Fruit fly (Drosophila melanogaster) whole organism, prepupa: Measurements from ENCODE around the gene Dhdds.
A peak's percentile ranks its signal among the peaks of the same experiment; 100 is the strongest.

ENCODE experiments used
- Blimp-1 ChIP-seq: fragments of 200-800 bp; sonication (Bioruptor generic); optimal IDR thresholded peaks from 3 replicates; lab custom pipeline; 2017; ENCODE audit warnings: missing biosample characterization, missing genetic modification characterization, mild to moderate bottlenecking, moderate library complexity, missing genetic modification reagents
- CG11762 ChIP-seq: fragments of 200-800 bp; sonication (Bioruptor generic); optimal IDR thresholded peaks from 3 replicates; lab custom pipeline; 2016; ENCODE audit warnings: missing biosample characterization, missing genetic modification characterization; ENCODE audit not compliant: insufficient read depth
- CG1621 ChIP-seq: fragments of 200-800 bp; sonication (Bioruptor generic); optimal IDR thresholded peaks from 3 replicates; lab custom pipeline; 2018; ENCODE audit warnings: missing biosample characterization, mild to moderate bottlenecking, missing genetic modification characterization
- CG3032 ChIP-seq: fragments of 200-800 bp; optimal IDR thresholded peaks from 2 replicates; lab custom pipeline; 2019; ENCODE audit warnings: missing biosample characterization, mild to moderate bottlenecking, missing genetic modification characterization, moderate library complexity
- CG31627 ChIP-seq: fragments of 200-800 bp; sonication (Bioruptor generic); optimal IDR thresholded peaks from 3 replicates; lab custom pipeline; 2016; ENCODE audit warnings: missing biosample characterization, missing genetic modification characterization
- CG3919 ChIP-seq: fragments of 200-800 bp; sonication (Bioruptor generic); optimal IDR thresholded peaks from 3 replicates; lab custom pipeline; 2016; ENCODE audit warnings: missing biosample characterization, missing genetic modification characterization
- CG4318 ChIP-seq: fragments of 200-800 bp; sonication (Bioruptor generic); optimal IDR thresholded peaks from 3 replicates; lab custom pipeline; 2017; ENCODE audit warnings: missing biosample characterization, mild to moderate bottlenecking, missing genetic modification characterization
- CG6163 ChIP-seq: fragments of 200-800 bp; sonication (Bioruptor generic); IDR thresholded peaks from 3 replicates; pipeline ENCODE4 v1.3.6; 2022; ENCODE audit warnings: missing biosample characterization, missing genetic modification characterization
- CG6276 ChIP-seq: fragments of 200-800 bp; sonication (Bioruptor generic); optimal IDR thresholded peaks from 2 replicates; lab custom pipeline; 2017; ENCODE audit warnings: missing biosample characterization, mild to moderate bottlenecking, missing genetic modification characterization
- CG6808 ChIP-seq: fragments of 200-800 bp; sonication (Bioruptor generic); optimal IDR thresholded peaks from 3 replicates; lab custom pipeline; 2017; ENCODE audit warnings: missing biosample characterization, missing genetic modification characterization, mild to moderate bottlenecking, moderate library complexity, missing genetic modification reagents
- CG6854 ChIP-seq: fragments of 200-800 bp; sonication (Bioruptor generic); optimal IDR thresholded peaks from 2 replicates; lab custom pipeline; 2017; ENCODE audit warnings: missing biosample characterization, mild to moderate bottlenecking, missing genetic modification characterization
- CG8319 ChIP-seq: fragments of 200-800 bp; sonication (Bioruptor generic); optimal IDR thresholded peaks from 3 replicates; lab custom pipeline; 2016; ENCODE audit warnings: missing biosample characterization, missing genetic modification characterization
- CG8632 ChIP-seq: fragments of 200-800 bp; sonication (Bioruptor generic); optimal IDR thresholded peaks from 3 replicates; lab custom pipeline; 2016; ENCODE audit warnings: missing biosample characterization, missing genetic modification characterization
- Eip78C ChIP-seq: fragments of 200-800 bp; sonication (Bioruptor generic); peaks from one replicate; lab custom pipeline; 2016; ENCODE audit warnings: missing biosample characterization, missing genetic modification characterization
- Ets21C ChIP-seq: fragments of 200-800 bp; sonication (Bioruptor generic); optimal IDR thresholded peaks from 3 replicates; lab custom pipeline; 2016; ENCODE audit warnings: missing biosample characterization, missing genetic modification characterization
- Gug ChIP-seq: fragments of 200-800 bp; sonication (Bioruptor generic); IDR thresholded peaks from 2 replicates; pipeline ENCODE4 v1.3.6; 2022; ENCODE audit warnings: missing biosample characterization, missing genetic modification characterization
- Hr39 ChIP-seq: fragments of 200-800 bp; sonication (Bioruptor generic); optimal IDR thresholded peaks from 2 replicates; lab custom pipeline; 2016; ENCODE audit warnings: missing biosample characterization, missing genetic modification characterization
- Hr4 ChIP-seq: fragments of 200-800 bp; sonication (Bioruptor generic); optimal IDR thresholded peaks from 3 replicates; lab custom pipeline; 2016; ENCODE audit warnings: missing biosample characterization, missing genetic modification characterization
- Met ChIP-seq: fragments of 200-800 bp; sonication (Bioruptor generic); optimal IDR thresholded peaks from 3 replicates; lab custom pipeline; 2016; ENCODE audit warnings: missing biosample characterization, missing genetic modification characterization
- OdsH ChIP-seq: fragments of 200-800 bp; sonication (Bioruptor generic); optimal IDR thresholded peaks from 3 replicates; lab custom pipeline; 2016; ENCODE audit warnings: missing biosample characterization, missing genetic modification characterization
- Smox ChIP-seq: fragments of 200-800 bp; sonication (Bioruptor generic); optimal IDR thresholded peaks from 3 replicates; lab custom pipeline; 2016; ENCODE audit warnings: missing biosample characterization, missing genetic modification characterization
- Sox102F ChIP-seq: fragments of 200-800 bp; sonication (Bioruptor generic); optimal IDR thresholded peaks from 2 replicates; lab custom pipeline; 2016; ENCODE audit warnings: missing biosample characterization, mild to moderate bottlenecking, missing genetic modification characterization
- Sox14 ChIP-seq: fragments of 200-800 bp; sonication (Bioruptor generic); optimal IDR thresholded peaks from 3 replicates; lab custom pipeline; 2016; ENCODE audit warnings: missing biosample characterization, missing genetic modification characterization
- Sox15 ChIP-seq: fragments of 200-800 bp; sonication (Bioruptor generic); optimal IDR thresholded peaks from 3 replicates; lab custom pipeline; 2016; ENCODE audit warnings: missing biosample characterization, missing genetic modification characterization
- acj6 ChIP-seq: fragments of 200-800 bp; sonication (Bioruptor generic); optimal IDR thresholded peaks from 3 replicates; lab custom pipeline; 2016; ENCODE audit warnings: missing biosample characterization, missing genetic modification characterization
- dsx ChIP-seq: fragments of 200-800 bp; optimal IDR thresholded peaks from 3 replicates; lab custom pipeline; 2019; ENCODE audit warnings: missing biosample characterization, mild to moderate bottlenecking, missing genetic modification characterization, moderate library complexity; ENCODE audit not compliant: poor library complexity, severe bottlenecking
- esn ChIP-seq: fragments of 200-800 bp; sonication (Bioruptor generic); optimal IDR thresholded peaks from 2 replicates; lab custom pipeline; 2016; ENCODE audit warnings: missing biosample characterization, mild to moderate bottlenecking, missing genetic modification characterization, moderate library complexity
- fd59A ChIP-seq: fragments of 200-800 bp; sonication (Bioruptor generic); optimal IDR thresholded peaks from 2 replicates; lab custom pipeline; 2017; ENCODE audit warnings: missing biosample characterization, mild to moderate bottlenecking, missing genetic modification characterization, missing genetic modification reagents
- fkh ChIP-seq: fragments of 200-800 bp; sonication (Bioruptor generic); optimal IDR thresholded peaks from 3 replicates; lab custom pipeline; 2017; ENCODE audit warnings: missing biosample characterization, mild to moderate bottlenecking, missing genetic modification characterization, moderate library complexity
- lz ChIP-seq: fragments of 200-800 bp; sonication (Bioruptor generic); optimal IDR thresholded peaks from 3 replicates; lab custom pipeline; 2016; ENCODE audit warnings: missing biosample characterization, missing genetic modification characterization
- pdm3 ChIP-seq: fragments of 200-800 bp; sonication (Bioruptor generic); optimal IDR thresholded peaks from 3 replicates; lab custom pipeline; 2016; ENCODE audit warnings: missing biosample characterization, missing genetic modification characterization
- spab ChIP-seq: fragments of 200-800 bp; sonication (Bioruptor generic); optimal IDR thresholded peaks from 2 replicates; lab custom pipeline; 2017; ENCODE audit warnings: missing biosample characterization, mild to moderate bottlenecking, missing genetic modification characterization, missing genetic modification reagents
- ss ChIP-seq, 2 experiments: fragments of 200-800 bp; sonication (Bioruptor generic); optimal IDR thresholded peaks; 2 replicates in 1 of 2; 3 replicates in 1 of 2; lab custom pipeline; 2017 to 2018; ENCODE audit warnings: mild to moderate bottlenecking in 2 of 2, missing biosample characterization in 2 of 2, missing genetic modification characterization in 2 of 2, moderate library complexity in 1 of 2
- svp ChIP-seq: fragments of 200-800 bp; sonication (Bioruptor generic); peaks from one replicate; lab custom pipeline; 2016; ENCODE audit warnings: missing biosample characterization, missing genetic modification characterization
- topi ChIP-seq: fragments of 200-800 bp; sonication (Bioruptor generic); optimal IDR thresholded peaks from 3 replicates; lab custom pipeline; 2016; ENCODE audit warnings: missing biosample characterization, missing genetic modification characterization
- vri ChIP-seq: fragments of 200-800 bp; sonication (Bioruptor generic); optimal IDR thresholded peaks from 3 replicates; lab custom pipeline; 2016; ENCODE audit warnings: missing biosample characterization, mild to moderate bottlenecking, missing genetic modification characterization

Gene Dhdds

dm6 chrX:7937588-7938481 is 4.7 kb upstream of the Dhdds start (continued):
- peak; percentile 90 for TF ChIP-seq esn (GFP tag; lab: Kevin White, UChicago)
- TF ChIP-seq Sox102F (GFP tag; lab: Kevin White, UChicago), result peak; percentile 81
- peak; percentile 61 for TF ChIP-seq Blimp-1 (GFP tag; lab: Kevin White, UChicago)
- TF ChIP-seq Ets21C (GFP tag; lab: Kevin White, UChicago), result peak; percentile 83
- TF ChIP-seq Gug (GFP tag; lab: Robert Waterston, UW), result peak; percentile 74
- TF ChIP-seq Smox (GFP tag; lab: Kevin White, UChicago), result peak; percentile 82
- peak; percentile 86 for TF ChIP-seq pdm3
- TF ChIP-seq Sox14 (GFP tag; lab: Kevin White, UChicago), result peak; percentile 88
- peak; percentile 72 for TF ChIP-seq spab (GFP tag; lab: Kevin White, UChicago)
- peak; percentile 70 for TF ChIP-seq CG3032 (tag; lab: Kevin White, UChicago)

dm6 chrX:7935798-7936572 is 2.8 kb upstream of the Dhdds start, which contains the start of gene Ubr3:
TSS of gene Ubr3 (plus strand) at chrX:7935896.
- TF ChIP-seq spab (GFP tag; lab: Kevin White, UChicago) (no peak), CG11762 (GFP tag; lab: Kevin White, UChicago) (no peak), Hr39 (GFP tag; lab: Kevin White, UChicago) (no peak), OdsH (GFP tag; lab: Kevin White, UChicago) (no peak), CG8319 (GFP tag; lab: Kevin White, UChicago) (no peak), acj6 (GFP tag; lab: Kevin White, UChicago) (no peak), pdm3 (no peak), Gug (GFP tag; lab: Robert Waterston, UW) (no peak), Eip78C (GFP tag; lab: Kevin White, UChicago) (peak; percentile 50), esn (GFP tag; lab: Kevin White, UChicago) (peak; percentile 5), vri (GFP tag; lab: Kevin White, UChicago) (no peak), CG31627 (peak; percentile 1), Sox14 (GFP tag; lab: Kevin White, UChicago) (peak; percentile 36), CG6163 (GFP tag; lab: Robert Waterston, UW) (0 out of 3 replicates have a peak, but pooled peaks have one; percentile 23), CG4318 (no peak), CG1621 (tag; lab: Kevin White, UChicago) (no peak), dsx (GFP tag; lab: Kevin White, UChicago) (no peak), Sox102F (GFP tag; lab: Kevin White, UChicago) (no peak), CG6808 (peak; percentile 10), Sox15 (no peak), Met (no peak), CG6276 (no peak), topi (GFP tag; lab: Kevin White, UChicago) (no peak), Blimp-1 (GFP tag; lab: Kevin White, UChicago) (no peak), CG6854 (GFP tag; lab: Kevin White, UChicago) (no peak), ss (GFP tag; optimal IDR thresholded peaks at IDR 0.05; lab: Kevin White, UChicago) (peak; percentile 28 to 47), Hr4 (GFP tag; lab: Kevin White, UChicago) (no peak), svp (GFP tag; lab: Kevin White, UChicago) (peak; percentile 76), fd59A (GFP tag; lab: Kevin White, UChicago) (no peak), fkh (GFP tag; lab: Kevin White, UChicago) (peak; percentile 25), lz (no peak), CG3919 (GFP tag; lab: Kevin White, UChicago) (peak; percentile 8), CG8632 (GFP tag; lab: Kevin White, UChicago) (no peak)
